Fruit fly (Drosophila melanogaster) whole organism, embryonic: ENCODE data around the gene CG33640.

Experiments used
- CG11247 ChIP-seq: fragments of 200-800 bp; sonication (Bioruptor generic); IDR thresholded peaks from 2 replicates; pipeline ENCODE4 v1.3.6; 2022; ENCODE audit warnings: missing biosample characterization, missing genetic modification characterization
- CG33213 ChIP-seq: fragments of 200-800 bp; sonication (Bioruptor generic); optimal IDR thresholded peaks from 3 replicates; lab custom pipeline; 2016; ENCODE audit warnings: missing biosample characterization, missing genetic modification characterization
- CG3847 ChIP-seq: fragments of 200-800 bp; sonication (Bioruptor generic); IDR thresholded peaks from 2 replicates; pipeline ENCODE4 v1.3.6; 2022; ENCODE audit warnings: missing biosample characterization, missing genetic modification characterization
- ash1 ChIP-seq: fragments of 200-800 bp; sonication (Bioruptor generic); optimal IDR thresholded peaks from 2 replicates; lab custom pipeline; 2018; ENCODE audit warnings: missing biosample characterization, mild to moderate bottlenecking, missing genetic modification characterization
- eve ChIP-seq, 2 experiments: fragments of >200 bp; optimal IDR thresholded peaks; 2 replicates each; lab custom pipeline; 2017; ENCODE audit warnings: missing biosample characterization in 2 of 2, missing genetic modification characterization in 2 of 2
- vfl ChIP-seq: fragments of 200-800 bp; sonication (Bioruptor generic); optimal IDR thresholded peaks from 2 replicates; lab custom pipeline; 2016; ENCODE audit warnings: missing biosample characterization, missing genetic modification characterization
- zen ChIP-seq: fragments of 200-800 bp; sonication (Bioruptor generic); optimal IDR thresholded peaks from 3 replicates; lab custom pipeline; 2018; ENCODE audit warnings: missing biosample characterization, mild to moderate bottlenecking, missing genetic modification characterization, moderate library complexity

DNA sequence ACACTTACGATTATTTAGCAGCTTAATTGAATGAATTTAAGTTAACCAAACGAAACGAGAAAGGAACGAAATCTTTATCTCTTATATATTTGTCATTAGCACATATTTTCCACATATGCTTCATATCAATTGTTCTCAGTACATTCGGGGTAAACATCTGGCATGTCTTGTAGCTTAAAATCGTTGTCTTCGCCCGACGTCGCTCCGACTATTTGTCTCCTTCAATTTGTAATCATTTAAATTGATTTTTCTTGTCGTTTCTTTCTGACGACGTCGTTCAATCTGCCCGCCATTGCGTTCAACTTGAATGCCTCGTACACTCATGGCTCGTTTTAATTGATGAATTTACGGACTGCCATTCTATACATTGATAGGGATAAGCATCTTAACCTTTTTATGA, 42.4 kb downstream of the CG33640 start:
- TF ChIP-seq CG33213 (GFP tag; lab: Kevin White, UChicago) (no peak), CG3847 (GFP tag; lab: Robert Waterston, UW) (no peak), vfl (GFP tag; lab: Kevin White, UChicago) (no peak), zen (tag; lab: Kevin White, UChicago) (no peak), ash1 (GFP tag; lab: Kevin White, UChicago) (no peak), CG11247 (no peak), eve (GFP tag; optimal IDR thresholded peaks at IDR 0.05; lab: Kevin White, UChicago) (peak in 1 of 2 experiments; percentile 32)
